Worm (Caenorhabditis elegans) whole organism, L1 larva: ENCODE measurements around the gene ubxn-3.
A peak's percentile ranks its signal among the peaks of the same experiment; 100 is the strongest.

ENCODE experiments used
- C04F5.9 ChIP-seq: sonication (generic microtip); optimal IDR thresholded peaks from 2 replicates; lab custom pipeline; 2016; ENCODE audit warnings: missing genetic modification characterization, missing compliant biosample characterization
- C16A3.4 ChIP-seq: fragments of 150-350 bp; optimal IDR thresholded peaks from 2 replicates; lab custom pipeline; 2014; ENCODE audit warnings: missing biosample characterization, missing genetic modification characterization
- C34B4.2 ChIP-seq: sonication (generic microtip); optimal IDR thresholded peaks from 2 replicates; lab custom pipeline; 2017; ENCODE audit warnings: mild to moderate bottlenecking, missing genetic modification characterization, missing compliant biosample characterization
- F16B12.6 ChIP-seq: fragments of 150-350 bp; optimal IDR thresholded peaks from 2 replicates; lab custom pipeline; 2014; ENCODE audit warnings: missing biosample characterization, missing genetic modification characterization
- Y116A8C.19 ChIP-seq: sonication (generic microtip); optimal IDR thresholded peaks from 2 replicates; lab custom pipeline; 2016; ENCODE audit warnings: missing compliant biosample characterization, missing genetic modification characterization, borderline replicate concordance
- aha-1 ChIP-seq: fragments of 150-350 bp; optimal IDR thresholded peaks from 2 replicates; lab custom pipeline; 2014; ENCODE audit warnings: missing biosample characterization, missing genetic modification characterization
- ama-1 ChIP-seq: fragments of 150-350 bp; optimal IDR thresholded peaks from 2 replicates; lab custom pipeline; 2014
- blmp-1 ChIP-seq: fragments of 150-350 bp; optimal IDR thresholded peaks from 2 replicates; lab custom pipeline; 2014; ENCODE audit warnings: missing biosample characterization, missing genetic modification characterization
- ceh-82 ChIP-seq, 3 experiments: fragments of 150-350 bp in 1 of 3; sonication (generic microtip) in 2 of 3; optimal IDR thresholded peaks; 2 replicates each; lab custom pipeline; 2014 to 2017; ENCODE audit warnings: missing biosample characterization in 3 of 3, missing genetic modification characterization in 3 of 3
- ceh-88 ChIP-seq: fragments of 200-800 bp; sonication (Bioruptor generic); IDR thresholded peaks from 2 replicates; pipeline ENCODE4 v1.3.6; 2022; ENCODE audit warnings: missing genetic modification characterization, missing compliant biosample characterization
- ceh-90 ChIP-seq: sonication (generic microtip); optimal IDR thresholded peaks from 2 replicates; lab custom pipeline; 2016; ENCODE audit warnings: missing genetic modification characterization, missing compliant biosample characterization
- dpl-1 ChIP-seq, 3 experiments: fragments of 150-350 bp in 2 of 3; sonication (generic microtip) in 1 of 3; optimal IDR thresholded peaks; 2 replicates each; lab custom pipeline; 2014 to 2017; ENCODE audit warnings: missing biosample characterization in 3 of 3, missing genetic modification characterization in 3 of 3, missing genetic modification reagents in 3 of 3
- dsc-1 ChIP-seq: sonication (generic microtip); optimal IDR thresholded peaks from 2 replicates; lab custom pipeline; 2016; ENCODE audit warnings: mild to moderate bottlenecking, missing genetic modification characterization, missing compliant biosample characterization
- efl-1 ChIP-seq, 4 experiments: fragments of 150-350 bp; optimal IDR thresholded peaks in 3 of 4; peaks in 1 of 4; 1 replicate in 1 of 4; 2 replicates in 3 of 4; lab custom pipeline; 2014; ENCODE audit warnings: missing biosample characterization in 2 of 4, missing genetic modification characterization in 2 of 4, missing genetic modification reagents in 2 of 4
- efl-3 ChIP-seq: fragments of 200-800 bp; sonication (Bioruptor generic); optimal IDR thresholded peaks from 2 replicates; lab custom pipeline; 2018; ENCODE audit warnings: mild to moderate bottlenecking, missing genetic modification characterization, missing compliant biosample characterization
- egl-27 ChIP-seq, 2 experiments: fragments of 150-350 bp in 1 of 2; sonication (generic microtip); optimal IDR thresholded peaks; 3 replicates each; lab custom pipeline; 2017 to 2018; ENCODE audit warnings: missing biosample characterization in 2 of 2, missing genetic modification characterization in 2 of 2, missing genetic modification reagents in 2 of 2
- elt-2 ChIP-seq: sonication (generic microtip); optimal IDR thresholded peaks from 2 replicates; lab custom pipeline; 2016; ENCODE audit warnings: missing genetic modification characterization, mild to moderate bottlenecking, inconsistent platforms, missing compliant biosample characterization, missing genetic modification reagents
- elt-3 ChIP-seq, 6 experiments: fragments of 150-350 bp in 1 of 6; sonication (generic microtip); optimal IDR thresholded peaks; 2 replicates each; lab custom pipeline; 2017 to 2018; ENCODE audit warnings: missing biosample characterization in 6 of 6, missing genetic modification characterization in 6 of 6, inconsistent platforms in 1 of 6
- fkh-10 ChIP-seq: sonication (generic microtip); optimal IDR thresholded peaks from 2 replicates; lab custom pipeline; 2017; ENCODE audit warnings: missing biosample characterization, missing genetic modification reagents, missing genetic modification characterization
- grh-1 ChIP-seq: fragments of 200-800 bp; sonication (Bioruptor generic); IDR thresholded peaks from 2 replicates; pipeline ENCODE4 v1.3.6; 2022; ENCODE audit warnings: missing genetic modification reagents, missing genetic modification characterization, missing compliant biosample characterization
- hpl-2 ChIP-seq: fragments of 150-350 bp; optimal IDR thresholded peaks from 2 replicates; lab custom pipeline; 2014; ENCODE audit warnings: missing biosample characterization, missing genetic modification reagents, missing genetic modification characterization
- lin-13 ChIP-seq: fragments of 150-350 bp; optimal IDR thresholded peaks from 2 replicates; lab custom pipeline; 2014; ENCODE audit warnings: missing biosample characterization, missing genetic modification reagents, missing genetic modification characterization
- lin-14 ChIP-seq: fragments of 200-800 bp; sonication (Bioruptor generic); optimal IDR thresholded peaks from 2 replicates; lab custom pipeline; 2018; ENCODE audit warnings: mild to moderate bottlenecking, missing genetic modification characterization, moderate library complexity, missing compliant biosample characterization
- lin-39 ChIP-seq: fragments of 150-350 bp; optimal IDR thresholded peaks from 2 replicates; lab custom pipeline; 2014; ENCODE audit warnings: missing biosample characterization, missing genetic modification reagents, missing genetic modification characterization
- lir-3 ChIP-seq: sonication (generic microtip); optimal IDR thresholded peaks from 2 replicates; lab custom pipeline; 2016; ENCODE audit warnings: mild to moderate bottlenecking, missing genetic modification characterization, moderate library complexity, missing compliant biosample characterization; ENCODE audit not compliant: poor library complexity
- mab-9 ChIP-seq: fragments of 200-800 bp; sonication (Bioruptor generic); IDR thresholded peaks from 2 replicates; pipeline ENCODE4 v1.3.6; 2022; ENCODE audit warnings: missing genetic modification reagents, missing genetic modification characterization, missing compliant biosample characterization
- mef-2 ChIP-seq: fragments of 150-350 bp; optimal IDR thresholded peaks from 2 replicates; lab custom pipeline; 2014; ENCODE audit warnings: missing biosample characterization, missing genetic modification characterization
- mep-1 ChIP-seq: fragments of 150-350 bp; optimal IDR thresholded peaks from 2 replicates; lab custom pipeline; 2014; ENCODE audit warnings: missing biosample characterization, missing genetic modification characterization
- nhr-11 ChIP-seq: fragments of 150-350 bp; optimal IDR thresholded peaks from 2 replicates; lab custom pipeline; 2014; ENCODE audit warnings: missing biosample characterization, missing genetic modification characterization
- nhr-12 ChIP-seq: sonication (generic microtip); optimal IDR thresholded peaks from 2 replicates; lab custom pipeline; 2017; ENCODE audit warnings: missing biosample characterization, missing genetic modification characterization
- nhr-19 ChIP-seq: fragments of 200-800 bp; sonication (Bioruptor generic); conservative IDR thresholded peaks from 2 replicates; pipeline ENCODE4 v1.3.6; 2022; ENCODE audit warnings: missing genetic modification characterization, missing compliant biosample characterization
- nhr-20 ChIP-seq: sonication (generic microtip); optimal IDR thresholded peaks from 2 replicates; lab custom pipeline; 2016; ENCODE audit warnings: mild to moderate bottlenecking, missing genetic modification characterization, missing compliant biosample characterization
- nhr-237 ChIP-seq: fragments of 150-350 bp; optimal IDR thresholded peaks from 2 replicates; lab custom pipeline; 2014; ENCODE audit warnings: missing biosample characterization, missing genetic modification characterization
- nhr-28 ChIP-seq: fragments of 150-350 bp; optimal IDR thresholded peaks from 2 replicates; lab custom pipeline; 2014; ENCODE audit warnings: missing biosample characterization, missing genetic modification characterization
- nhr-47 ChIP-seq: sonication (generic microtip); optimal IDR thresholded peaks from 2 replicates; lab custom pipeline; 2016; ENCODE audit warnings: mild to moderate bottlenecking, missing genetic modification characterization, moderate library complexity, missing compliant biosample characterization
- nhr-76 ChIP-seq: sonication (generic microtip); optimal IDR thresholded peaks from 2 replicates; lab custom pipeline; 2017; ENCODE audit warnings: missing biosample characterization, missing genetic modification characterization
- nhr-84 ChIP-seq: sonication (generic microtip); optimal IDR thresholded peaks from 2 replicates; lab custom pipeline; 2017; ENCODE audit warnings: missing biosample characterization, missing genetic modification characterization
- nhr-90 ChIP-seq: sonication (generic microtip); optimal IDR thresholded peaks from 2 replicates; lab custom pipeline; 2016; ENCODE audit warnings: mild to moderate bottlenecking, missing genetic modification characterization, missing compliant biosample characterization; ENCODE audit not compliant: poor library complexity
- pag-3 ChIP-seq: sonication (generic microtip); optimal IDR thresholded peaks from 2 replicates; lab custom pipeline; 2017; ENCODE audit warnings: missing genetic modification characterization, mild to moderate bottlenecking, missing compliant biosample characterization, antibody characterized with exemption, borderline replicate concordance; ENCODE audit not compliant: insufficient read depth
- pax-3 ChIP-seq: fragments of 200-800 bp; sonication (Bioruptor generic); optimal IDR thresholded peaks from 2 replicates; lab custom pipeline; 2018; ENCODE audit warnings: mild to moderate bottlenecking, missing genetic modification characterization, moderate library complexity, missing compliant biosample characterization
- pqm-1 ChIP-seq: sonication (generic microtip); optimal IDR thresholded peaks from 3 replicates; lab custom pipeline; 2017; ENCODE audit warnings: missing biosample characterization, missing genetic modification characterization
- snpc-4 ChIP-seq: fragments of 150-350 bp; optimal IDR thresholded peaks from 2 replicates; lab custom pipeline; 2014; ENCODE audit warnings: missing biosample characterization, missing genetic modification characterization
- sox-4 ChIP-seq: sonication (generic microtip); optimal IDR thresholded peaks from 2 replicates; lab custom pipeline; 2016; ENCODE audit warnings: missing genetic modification characterization, missing compliant biosample characterization
- sptf-1 ChIP-seq: fragments of 150-350 bp; optimal IDR thresholded peaks from 2 replicates; lab custom pipeline; 2014; ENCODE audit warnings: missing biosample characterization, missing genetic modification characterization
- swsn-7 ChIP-seq: sonication (generic microtip); optimal IDR thresholded peaks from 2 replicates; lab custom pipeline; 2016; ENCODE audit warnings: missing genetic modification characterization, missing compliant biosample characterization
- tlp-1 ChIP-seq: fragments of 150-350 bp; optimal IDR thresholded peaks from 2 replicates; lab custom pipeline; 2014; ENCODE audit warnings: missing biosample characterization, missing genetic modification characterization
- unc-130 ChIP-seq: fragments of 150-350 bp; optimal IDR thresholded peaks from 2 replicates; lab custom pipeline; 2017; ENCODE audit warnings: missing biosample characterization, missing genetic modification characterization, inconsistent platforms
- unc-30 ChIP-seq: sonication (generic microtip); optimal IDR thresholded peaks from 2 replicates; lab custom pipeline; 2017; ENCODE audit warnings: missing biosample characterization, missing genetic modification characterization
- unc-62 ChIP-seq: fragments of 150-350 bp; optimal IDR thresholded peaks from 2 replicates; lab custom pipeline; 2014; ENCODE audit warnings: missing biosample characterization, missing genetic modification reagents, missing genetic modification characterization
- vab-15 ChIP-seq: sonication (generic microtip); optimal IDR thresholded peaks from 2 replicates; lab custom pipeline; 2017; ENCODE audit warnings: missing genotype, mild to moderate bottlenecking, missing genetic modification characterization, missing compliant biosample characterization
- xbp-1 ChIP-seq: sonication (generic microtip); optimal IDR thresholded peaks from 2 replicates; lab custom pipeline; 2016; ENCODE audit warnings: missing genetic modification characterization, missing compliant biosample characterization
- ztf-11 ChIP-seq, 2 experiments: sonication (generic microtip); optimal IDR thresholded peaks; 2 replicates each; lab custom pipeline; 2016 to 2017; ENCODE audit warnings: missing genetic modification characterization in 2 of 2, missing biosample characterization in 1 of 2, missing compliant biosample characterization in 1 of 2
- ztf-4 ChIP-seq: fragments of 150-350 bp; optimal IDR thresholded peaks from 2 replicates; lab custom pipeline; 2014; ENCODE audit warnings: missing biosample characterization, missing genetic modification characterization

The ubxn-3 gene

DNA sequence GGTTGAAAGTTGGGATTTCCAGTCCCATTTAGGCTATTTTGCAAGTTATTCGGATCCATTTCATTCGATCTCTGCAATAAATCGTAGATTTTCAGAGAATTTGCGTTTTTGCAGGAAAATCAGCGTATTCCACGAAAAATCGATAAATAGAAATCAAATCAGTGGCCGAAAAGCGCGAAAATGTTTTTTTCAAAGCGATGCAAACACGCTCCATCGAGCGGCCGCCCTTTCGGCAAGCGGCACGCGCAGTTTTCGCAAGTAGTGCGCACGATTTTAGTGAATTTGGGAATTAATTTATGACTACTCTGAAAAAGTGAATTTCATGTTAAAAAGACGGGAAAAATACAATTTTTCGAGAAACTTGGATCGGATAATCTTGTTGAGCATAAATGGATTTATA lies 34.7 kb upstream of the ubxn-3 start:
- peak; percentile 92 for TF ChIP-seq snpc-4 (tag; lab: Kevin White, UChicago)
- TF ChIP-seq C34B4.2 (tag; lab: Kevin White, UChicago): peak; percentile 64
- TF ChIP-seq Y116A8C.19: no peak
- peak; percentile 96 for TF ChIP-seq xbp-1 (tag; lab: Kevin White, UChicago)
- TF ChIP-seq lir-3 (tag; lab: Kevin White, UChicago): peak; percentile 91
- peak; percentile 98 for TF ChIP-seq nhr-47 (tag; lab: Kevin White, UChicago)
- peak; percentile 58 for TF ChIP-seq nhr-76 (tag; lab: Kevin White, UChicago)
- no peak for TF ChIP-seq unc-30 (tag; lab: Kevin White, UChicago)
- peak; percentile 97 for TF ChIP-seq mep-1 (tag; lab: Kevin White, UChicago)
- peak; percentile 95 to 98 (median 96) for TF ChIP-seq ceh-82 (tag; optimal IDR thresholded peaks at IDR 0.05; lab: Kevin White, UChicago)
- peak; percentile 74 for TF ChIP-seq ceh-90 (tag; lab: Kevin White, UChicago)
- TF ChIP-seq nhr-19 (GFP tag; lab: Robert Waterston, UW): peak; percentile 96
- peak; percentile 94 for TF ChIP-seq pqm-1 (tag; lab: Kevin White, UChicago)
- peak; percentile 75 for TF ChIP-seq blmp-1 (tag; lab: Kevin White, UChicago)
- TF ChIP-seq mef-2: peak; percentile 75
- peak; percentile 95 for TF ChIP-seq ztf-4
- TF ChIP-seq nhr-28 (tag; lab: Kevin White, UChicago): no peak
- peak; percentile 91 for TF ChIP-seq sox-4
- peak; percentile 85 for TF ChIP-seq nhr-11 (tag; lab: Kevin White, UChicago)
- peak; percentile 88 to 91 (median 91) for TF ChIP-seq dpl-1 (GFP tag; optimal IDR thresholded peaks at IDR 0.05; lab: Kevin White, UChicago)
- peak; percentile 60 to 69 for TF ChIP-seq egl-27 (tag; optimal IDR thresholded peaks at IDR 0.05; lab: Kevin White, UChicago)
- TF ChIP-seq elt-3 (tag; optimal IDR thresholded peaks at IDR 0.05; lab: Kevin White, UChicago): peak in 5 of 6 experiments; percentile 39 to 94 (median 62)
- TF ChIP-seq elt-2: peak; percentile 79
- TF ChIP-seq ceh-88 (GFP tag; lab: Robert Waterston, UW): peak; percentile 90
- peak; percentile 95 to 97 for TF ChIP-seq efl-1 (optimal IDR thresholded peaks at IDR 0.05; lab: Kevin White, UChicago)
- TF ChIP-seq efl-1 (GFP tag; optimal IDR thresholded peaks at IDR 0.05 in 1 of 2; lab: Kevin White, UChicago): peak; percentile 88 to 99
- peak; percentile 50 for TF ChIP-seq aha-1 (tag; lab: Kevin White, UChicago)
- peak; percentile 91 for TF ChIP-seq pax-3
- TF ChIP-seq tlp-1 (tag; lab: Kevin White, UChicago): no peak
- TF ChIP-seq nhr-90 (tag; lab: Kevin White, UChicago): peak; percentile 98
- peak; percentile 93 for TF ChIP-seq lin-39 (tag; lab: Kevin White, UChicago)
- TF ChIP-seq fkh-10 (GFP tag; lab: Kevin White, UChicago): peak; percentile 95
- peak; percentile 99 for TF ChIP-seq C16A3.4 (tag; lab: Kevin White, UChicago)
- TF ChIP-seq lin-14: peak; percentile 96
- TF ChIP-seq nhr-20 (tag; lab: Kevin White, UChicago): peak; percentile 97
- TF ChIP-seq nhr-12 (tag; lab: Kevin White, UChicago): no peak
- no peak for TF ChIP-seq ama-1 (lab: Kevin White, UChicago)
- peak; percentile 93 for TF ChIP-seq vab-15
- TF ChIP-seq efl-3 (GFP tag; lab: Kevin White, UChicago): peak; percentile 79
- peak; percentile 98 for TF ChIP-seq lin-13
- TF ChIP-seq ztf-11 (tag; optimal IDR thresholded peaks at IDR 0.05; lab: Kevin White, UChicago): peak; percentile 48 to 93
- peak; percentile 90 for TF ChIP-seq mab-9 (GFP tag; lab: Robert Waterston, UW)
- TF ChIP-seq C04F5.9 (tag; lab: Kevin White, UChicago): peak; percentile 88
- peak; percentile 97 for TF ChIP-seq swsn-7
- TF ChIP-seq sptf-1 (tag; lab: Kevin White, UChicago): no peak
- peak; percentile 96 for TF ChIP-seq dsc-1 (tag; lab: Kevin White, UChicago)
- TF ChIP-seq F16B12.6: peak; percentile 74
- TF ChIP-seq nhr-84 (tag; lab: Kevin White, UChicago): no peak
- TF ChIP-seq unc-130 (tag; lab: Kevin White, UChicago): peak; percentile 97
- peak; percentile 93 for TF ChIP-seq hpl-2
- TF ChIP-seq grh-1 (GFP tag; lab: Robert Waterston, UW): peak; percentile 92
- no peak for TF ChIP-seq pag-3 (tag; lab: Kevin White, UChicago)
- TF ChIP-seq unc-62 (GFP tag; lab: Kevin White, UChicago): no peak
- peak; percentile 86 for TF ChIP-seq nhr-237 (tag; lab: Kevin White, UChicago)
